Fruit fly (Drosophila melanogaster) whole organism, embryonic: ENCODE measurements around the gene CG9117.

Experiments used
- Bteb2 ChIP-seq: fragments of 200-800 bp; sonication (Bioruptor generic); optimal IDR thresholded peaks from 2 replicates; lab custom pipeline; 2016; ENCODE audit warnings: missing biosample characterization, missing genetic modification characterization
- CG11247 ChIP-seq: fragments of 200-800 bp; sonication (Bioruptor generic); IDR thresholded peaks from 2 replicates; pipeline ENCODE4 v1.3.6; 2022; ENCODE audit warnings: missing biosample characterization, missing genetic modification characterization
- CG12071 ChIP-seq: fragments of 200-800 bp; sonication (Bioruptor generic); optimal IDR thresholded peaks from 3 replicates; lab custom pipeline; 2018; ENCODE audit warnings: missing biosample characterization, mild to moderate bottlenecking, missing genetic modification characterization
- CG12391 ChIP-seq: fragments of 200-800 bp; sonication (Bioruptor generic); optimal IDR thresholded peaks from 3 replicates; lab custom pipeline; 2018; ENCODE audit warnings: missing biosample characterization, mild to moderate bottlenecking, missing genetic modification characterization, moderate library complexity
- CG13424 ChIP-seq: fragments of 200-800 bp; sonication (Bioruptor generic); optimal IDR thresholded peaks from 2 replicates; lab custom pipeline; 2019; ENCODE audit warnings: missing biosample characterization, mild to moderate bottlenecking, missing genetic modification characterization, moderate library complexity
- CG14050 ChIP-seq: fragments of 200-800 bp; sonication (Bioruptor generic); IDR thresholded peaks from 3 replicates; pipeline ENCODE4 v1.3.6; 2022; ENCODE audit warnings: missing biosample characterization, missing genetic modification characterization
- CG1647 ChIP-seq: fragments of 200-800 bp; sonication (Bioruptor generic); optimal IDR thresholded peaks from 3 replicates; lab custom pipeline; 2016; ENCODE audit warnings: missing biosample characterization, missing genetic modification characterization
- CG16863 ChIP-seq: fragments of 200-800 bp; sonication (Bioruptor generic); optimal IDR thresholded peaks from 3 replicates; lab custom pipeline; 2016; ENCODE audit warnings: missing biosample characterization, missing genetic modification characterization
- CG1792 ChIP-seq: fragments of 200-800 bp; sonication (Bioruptor generic); optimal IDR thresholded peaks from 2 replicates; lab custom pipeline; 2016; ENCODE audit warnings: missing biosample characterization, missing genetic modification characterization
- CG2120 ChIP-seq: fragments of 200-800 bp; sonication (Bioruptor generic); optimal IDR thresholded peaks from 3 replicates; lab custom pipeline; 2016; ENCODE audit warnings: missing biosample characterization, missing genetic modification characterization
- CG3281 ChIP-seq: fragments of 200-800 bp; sonication (Bioruptor generic); optimal IDR thresholded peaks from 3 replicates; lab custom pipeline; 2017; ENCODE audit warnings: missing biosample characterization, mild to moderate bottlenecking, missing genetic modification characterization
- CG5245 ChIP-seq: fragments of 200-800 bp; sonication (Bioruptor generic); optimal IDR thresholded peaks from 3 replicates; lab custom pipeline; 2016; ENCODE audit warnings: missing biosample characterization, missing genetic modification characterization
- CG6254 ChIP-seq: fragments of 200-800 bp; sonication (Bioruptor generic); optimal IDR thresholded peaks from 3 replicates; lab custom pipeline; 2017; ENCODE audit warnings: mild to moderate bottlenecking, missing biosample characterization, missing genetic modification reagents, missing genetic modification characterization
- CG6765 ChIP-seq: fragments of 200-800 bp; sonication (Bioruptor generic); optimal IDR thresholded peaks from 3 replicates; lab custom pipeline; 2017; ENCODE audit warnings: missing biosample characterization, mild to moderate bottlenecking, missing genetic modification characterization
- CG7987 ChIP-seq: fragments of 200-800 bp; sonication (Bioruptor generic); optimal IDR thresholded peaks from 2 replicates; lab custom pipeline; 2018; ENCODE audit warnings: missing biosample characterization, mild to moderate bottlenecking, missing genetic modification characterization, moderate library complexity
- CG9215 ChIP-seq: fragments of 200-800 bp; sonication (Bioruptor generic); IDR thresholded peaks from 2 replicates; pipeline ENCODE4 v1.3.6; 2022; ENCODE audit warnings: missing biosample characterization, missing genetic modification characterization
- CG9727 ChIP-seq: fragments of 200-800 bp; sonication (Bioruptor generic); optimal IDR thresholded peaks from 3 replicates; lab custom pipeline; 2017; ENCODE audit warnings: missing biosample characterization, mild to moderate bottlenecking, missing genetic modification characterization
- CG9797 ChIP-seq: fragments of 200-800 bp; sonication (Bioruptor generic); optimal IDR thresholded peaks from 3 replicates; lab custom pipeline; 2018; ENCODE audit warnings: missing biosample characterization, mild to moderate bottlenecking, missing genetic modification characterization
- CHES-1-like ChIP-seq: fragments of 200-800 bp; sonication (Bioruptor generic); optimal IDR thresholded peaks from 2 replicates; lab custom pipeline; 2016; ENCODE audit warnings: missing biosample characterization, missing genetic modification characterization
- Camta ChIP-seq: fragments of 200-800 bp; sonication (Bioruptor generic); optimal IDR thresholded peaks from 2 replicates; lab custom pipeline; 2016; ENCODE audit warnings: missing biosample characterization, missing genetic modification characterization
- Chrac-16 ChIP-seq: fragments of 200-800 bp; sonication (Bioruptor generic); optimal IDR thresholded peaks from 3 replicates; lab custom pipeline; 2016; ENCODE audit warnings: missing biosample characterization, missing genetic modification characterization
- D ChIP-seq, 2 experiments: fragments of 200-800 bp in 1 of 2; fragments of >200 bp in 1 of 2; sonication (Bioruptor generic) in 1 of 2; optimal IDR thresholded peaks; 2 replicates in 1 of 2; 3 replicates in 1 of 2; lab custom pipeline; 2017; ENCODE audit warnings: mild to moderate bottlenecking in 1 of 2, missing biosample characterization in 1 of 2, missing genetic modification characterization in 1 of 2, missing genetic modification reagents in 1 of 2
- Dfd ChIP-seq, 2 experiments: fragments of >200 bp; optimal IDR thresholded peaks; 2 replicates each; lab custom pipeline; 2017; ENCODE audit warnings: missing biosample characterization in 2 of 2, missing genetic modification characterization in 2 of 2
- ERR ChIP-seq: fragments of 200-800 bp; sonication (Bioruptor generic); optimal IDR thresholded peaks from 2 replicates; lab custom pipeline; 2016; ENCODE audit warnings: missing biosample characterization, missing genetic modification characterization
- Elba2 ChIP-seq: fragments of 200-800 bp; sonication (Bioruptor generic); optimal IDR thresholded peaks from 3 replicates; lab custom pipeline; 2016; ENCODE audit warnings: missing biosample characterization, missing genetic modification characterization
- H15 ChIP-seq: fragments of 200-800 bp; sonication (Bioruptor generic); IDR thresholded peaks from 3 replicates; pipeline ENCODE4 v1.3.6; 2022; ENCODE audit warnings: missing biosample characterization, missing genetic modification characterization
- Hand ChIP-seq: fragments of 200-800 bp; sonication (Bioruptor generic); optimal IDR thresholded peaks from 2 replicates; lab custom pipeline; 2017; ENCODE audit warnings: mild to moderate bottlenecking, missing biosample characterization, missing genetic modification reagents, missing genetic modification characterization
- Hey ChIP-seq: fragments of 200-800 bp; sonication (Bioruptor generic); optimal IDR thresholded peaks from 3 replicates; lab custom pipeline; 2018; ENCODE audit warnings: missing biosample characterization, mild to moderate bottlenecking, missing genetic modification characterization
- Hr3 ChIP-seq: fragments of 200-800 bp; sonication (Bioruptor generic); optimal IDR thresholded peaks from 3 replicates; lab custom pipeline; 2016; ENCODE audit warnings: missing biosample characterization, missing genetic modification characterization
- Hr39 ChIP-seq: fragments of >200 bp; optimal IDR thresholded peaks from 2 replicates; lab custom pipeline; 2017
- NFAT ChIP-seq: fragments of 200-800 bp; sonication (Bioruptor generic); IDR thresholded peaks from 2 replicates; pipeline ENCODE4 v1.3.6; 2022; ENCODE audit warnings: missing biosample characterization, missing genetic modification characterization
- Opbp ChIP-seq: fragments of 200-800 bp; sonication (Bioruptor generic); IDR thresholded peaks from 3 replicates; pipeline ENCODE4 v1.3.6; 2022; ENCODE audit warnings: missing biosample characterization, missing genetic modification characterization; ENCODE audit not compliant: partially characterized antibody
- Six4 ChIP-seq: fragments of 200-800 bp; sonication (Bioruptor generic); optimal IDR thresholded peaks from 2 replicates; lab custom pipeline; 2016; ENCODE audit warnings: missing biosample characterization, missing genetic modification characterization
- Taf1 ChIP-seq: fragments of 200-800 bp; sonication (Bioruptor generic); IDR thresholded peaks from 2 replicates; pipeline ENCODE4 v1.3.6; 2022; ENCODE audit warnings: missing biosample characterization, missing genetic modification characterization
- amos ChIP-seq: fragments of 200-800 bp; sonication (Bioruptor generic); IDR thresholded peaks from 2 replicates; pipeline ENCODE4 v1.3.6; 2022; ENCODE audit warnings: missing biosample characterization, missing genetic modification characterization; ENCODE audit not compliant: partially characterized antibody
- bcd ChIP-seq: fragments of 200-800 bp; sonication (Bioruptor generic); optimal IDR thresholded peaks from 2 replicates; lab custom pipeline; 2017; ENCODE audit warnings: missing biosample characterization, mild to moderate bottlenecking, missing genetic modification characterization
- caup ChIP-seq: fragments of 200-800 bp; sonication (Bioruptor generic); optimal IDR thresholded peaks from 3 replicates; lab custom pipeline; 2017; ENCODE audit warnings: missing biosample characterization, mild to moderate bottlenecking, missing genetic modification characterization, moderate library complexity; ENCODE audit not compliant: severe bottlenecking
- crc ChIP-seq: fragments of 200-800 bp; sonication (Bioruptor generic); optimal IDR thresholded peaks from 2 replicates; lab custom pipeline; 2016; ENCODE audit warnings: missing biosample characterization, missing genetic modification characterization
- dmrt11E ChIP-seq: fragments of 200-800 bp; sonication (Bioruptor generic); optimal IDR thresholded peaks from 3 replicates; lab custom pipeline; 2018; ENCODE audit warnings: missing biosample characterization, mild to moderate bottlenecking, missing genetic modification characterization, moderate library complexity
- her ChIP-seq: fragments of 200-800 bp; sonication (Bioruptor generic); optimal IDR thresholded peaks from 2 replicates; lab custom pipeline; 2016; ENCODE audit warnings: missing biosample characterization, missing genetic modification characterization
- lov ChIP-seq, 2 experiments: fragments of 200-800 bp in 1 of 2; fragments of >200 bp in 1 of 2; sonication (Bioruptor generic) in 1 of 2; IDR thresholded peaks in 1 of 2; optimal IDR thresholded peaks in 1 of 2; 2 replicates in 1 of 2; 3 replicates in 1 of 2; pipeline versions ENCODE4 v1.3.6 to Lab custom; 2017 to 2022; ENCODE audit warnings: missing biosample characterization in 1 of 2, missing genetic modification characterization in 1 of 2
- nerfin-1 ChIP-seq: fragments of 200-800 bp; sonication (Bioruptor generic); optimal IDR thresholded peaks from 3 replicates; lab custom pipeline; 2019; ENCODE audit warnings: missing biosample characterization, mild to moderate bottlenecking, missing genetic modification characterization, moderate library complexity
- org-1 ChIP-seq: fragments of 200-800 bp; sonication (Bioruptor generic); optimal IDR thresholded peaks from 2 replicates; lab custom pipeline; 2017; ENCODE audit warnings: missing biosample characterization, missing genetic modification characterization
- psq ChIP-seq: fragments of 200-800 bp; sonication (Bioruptor generic); optimal IDR thresholded peaks from 2 replicates; lab custom pipeline; 2017; ENCODE audit warnings: missing biosample characterization, missing genetic modification characterization
- pum ChIP-seq: fragments of 200-800 bp; sonication (Bioruptor generic); optimal IDR thresholded peaks from 2 replicates; lab custom pipeline; 2016; ENCODE audit warnings: missing biosample characterization, missing genetic modification characterization
- sob ChIP-seq: fragments of 200-800 bp; sonication (Bioruptor generic); IDR thresholded peaks from 2 replicates; pipeline ENCODE4 v1.3.6; 2022; ENCODE audit warnings: missing biosample characterization, missing genetic modification characterization
- wek ChIP-seq: fragments of 200-800 bp; sonication (Bioruptor generic); optimal IDR thresholded peaks from 3 replicates; lab custom pipeline; 2018; ENCODE audit warnings: missing biosample characterization, mild to moderate bottlenecking, missing genetic modification characterization, moderate library complexity
- wor ChIP-seq: fragments of 200-800 bp; sonication (Bioruptor generic); IDR thresholded peaks from 2 replicates; pipeline ENCODE4 v1.3.6; 2022; ENCODE audit warnings: missing biosample characterization, missing genetic modification characterization
- yki ChIP-seq: fragments of >200 bp; optimal IDR thresholded peaks from 3 replicates; lab custom pipeline; 2018
- zfh1 ChIP-seq: fragments of 200-800 bp; sonication (Bioruptor generic); IDR thresholded peaks from 3 replicates; pipeline ENCODE4 v1.3.6; 2022; ENCODE audit warnings: missing biosample characterization, missing genetic modification characterization

The CG9117 gene

dm6 chr2L:6047528-6048160 is 9.9 kb upstream of the CG9117 start, which contains the start of gene IPIP (continued):
- no peak for TF ChIP-seq Dfd (GFP tag; optimal IDR thresholded peaks at IDR 0.05; lab: Kevin White, UChicago)
- TF ChIP-seq CG9797 (GFP tag; lab: Kevin White, UChicago): peak; percentile 57
- TF ChIP-seq yki (lab: Kevin White, UChicago): no peak
- no peak for TF ChIP-seq Hand (GFP tag; lab: Kevin White, UChicago)
- TF ChIP-seq CG16863 (GFP tag; lab: Kevin White, UChicago): no peak
- no peak for TF ChIP-seq CG12071 (GFP tag; lab: Kevin White, UChicago)
- no peak for TF ChIP-seq crc (GFP tag; lab: Kevin White, UChicago)
- peak; percentile 39 for TF ChIP-seq CG9727 (GFP tag; lab: Kevin White, UChicago)
- no peak for TF ChIP-seq Taf1 (GFP tag; lab: Robert Waterston, UW)
- no peak for TF ChIP-seq Hr3 (GFP tag; lab: Kevin White, UChicago)
- TF ChIP-seq lov (optimal IDR thresholded peaks at IDR 0.05; lab: Kevin White, UChicago): no peak
- TF ChIP-seq lov (GFP tag; IDR thresholded peaks at IDR 0.05; lab: Robert Waterston, UW): peak; percentile 60; the same call in 1 of the 3 replicates
- TF ChIP-seq CG13424 (tag; lab: Kevin White, UChicago): peak; percentile 17
- TF ChIP-seq Hey (tag; lab: Kevin White, UChicago): no peak
- peak; percentile 26; the same call in 1 of the 2 replicates for TF ChIP-seq CG9215 (GFP tag; lab: Robert Waterston, UW)
- TF ChIP-seq Six4: no peak
- peak; percentile 100 for TF ChIP-seq CG6254
- TF ChIP-seq CG7987: peak; percentile 54
- TF ChIP-seq CG6765 (GFP tag; lab: Kevin White, UChicago): no peak
- TF ChIP-seq wor (GFP tag; lab: Robert Waterston, UW): no peak
- peak; percentile 82 for TF ChIP-seq NFAT (GFP tag; lab: Robert Waterston, UW)
- no peak for TF ChIP-seq CHES-1-like (GFP tag; lab: Kevin White, UChicago)
- TF ChIP-seq dmrt11E (tag; lab: Kevin White, UChicago): no peak
- peak; percentile 94 for TF ChIP-seq amos
- TF ChIP-seq Elba2 (GFP tag; lab: Kevin White, UChicago): no peak
- TF ChIP-seq CG14050 (GFP tag; lab: Robert Waterston, UW): peak; percentile 17; the same call in 1 of the 3 replicates
- no peak for TF ChIP-seq CG1792 (GFP tag; lab: Kevin White, UChicago)
- TF ChIP-seq D (optimal IDR thresholded peaks at IDR 0.05; lab: Kevin White, UChicago): no peak
- no peak for TF ChIP-seq D (GFP tag; optimal IDR thresholded peaks at IDR 0.05; lab: Kevin White, UChicago)
- no peak for TF ChIP-seq CG5245 (GFP tag; lab: Kevin White, UChicago)
- TF ChIP-seq CG1647 (GFP tag; lab: Kevin White, UChicago): no peak
- peak; percentile 2 for TF ChIP-seq her (GFP tag; lab: Kevin White, UChicago)
- no peak for TF ChIP-seq org-1
- TF ChIP-seq H15 (GFP tag; lab: Robert Waterston, UW): peak; percentile 51; the same call in 1 of the 3 replicates
- TF ChIP-seq caup: peak; percentile 53
- no peak for TF ChIP-seq nerfin-1 (tag; lab: Kevin White, UChicago)
- TF ChIP-seq pum (GFP tag; lab: Kevin White, UChicago): no peak
- TF ChIP-seq Hr39: no peak
- peak; percentile 7 for TF ChIP-seq CG3281 (GFP tag; lab: Kevin White, UChicago)
- TF ChIP-seq Bteb2 (GFP tag; lab: Kevin White, UChicago): no peak
- TF ChIP-seq zfh1 (GFP tag; lab: Robert Waterston, UW): peak; percentile 54; the same call in 2 of the 3 replicates
- no peak for TF ChIP-seq Chrac-16 (GFP tag; lab: Kevin White, UChicago)
- no peak for TF ChIP-seq ERR (GFP tag; lab: Kevin White, UChicago)
- TF ChIP-seq psq (GFP tag; lab: Kevin White, UChicago): no peak
- TF ChIP-seq sob (GFP tag; lab: Robert Waterston, UW): 0 out of 2 replicates have a peak, but pooled peaks have one; percentile 36
- TF ChIP-seq CG11247 (GFP tag; lab: Robert Waterston, UW): peak; percentile 44; the same call in 1 of the 2 replicates
- no peak for TF ChIP-seq wek (GFP tag; lab: Kevin White, UChicago)
- peak; percentile 12 for TF ChIP-seq CG12391 (tag; lab: Kevin White, UChicago)
- peak; percentile 55 for TF ChIP-seq CG2120
- TF ChIP-seq Opbp (GFP tag; lab: Robert Waterston, UW): peak; percentile 88
- no peak for TF ChIP-seq Camta (GFP tag; lab: Kevin White, UChicago)
- peak; percentile 16 for TF ChIP-seq bcd (GFP tag; lab: Kevin White, UChicago)
